Fruit fly (Drosophila melanogaster) whole organism, prepupa: Measurements from ENCODE around the gene CG31019.
A peak's percentile ranks its signal among the peaks of the same experiment; 100 is the strongest.

Experiments used
- Blimp-1 ChIP-seq: fragments of 200-800 bp; sonication (Bioruptor generic); optimal IDR thresholded peaks from 3 replicates; lab custom pipeline; 2017; ENCODE audit warnings: missing biosample characterization, missing genetic modification characterization, mild to moderate bottlenecking, moderate library complexity, missing genetic modification reagents
- CG10631 ChIP-seq: fragments of 200-800 bp; sonication (Bioruptor generic); optimal IDR thresholded peaks from 2 replicates; lab custom pipeline; 2016; ENCODE audit warnings: missing biosample characterization, missing genetic modification characterization
- CG10669 ChIP-seq: fragments of 200-800 bp; sonication (Bioruptor generic); optimal IDR thresholded peaks from 3 replicates; lab custom pipeline; 2018; ENCODE audit warnings: missing biosample characterization, mild to moderate bottlenecking, missing genetic modification characterization, moderate library complexity
- CG11294 ChIP-seq: fragments of 200-800 bp; sonication (Bioruptor generic); IDR thresholded peaks from 2 replicates; pipeline ENCODE4 v1.3.6; 2022; ENCODE audit warnings: missing biosample characterization, missing genetic modification characterization
- CG11902 ChIP-seq: fragments of 200-800 bp; sonication (Bioruptor generic); optimal IDR thresholded peaks from 3 replicates; lab custom pipeline; 2016; ENCODE audit warnings: missing biosample characterization, missing genetic modification characterization
- CG15336 ChIP-seq: fragments of 200-800 bp; sonication (Bioruptor generic); IDR thresholded peaks from 2 replicates; pipeline ENCODE4 v1.3.6; 2022; ENCODE audit warnings: missing biosample characterization, missing genetic modification characterization
- CG1621 ChIP-seq: fragments of 200-800 bp; sonication (Bioruptor generic); optimal IDR thresholded peaks from 3 replicates; lab custom pipeline; 2018; ENCODE audit warnings: missing biosample characterization, mild to moderate bottlenecking, missing genetic modification characterization
- CG16779 ChIP-seq: fragments of 200-800 bp; sonication (Bioruptor generic); optimal IDR thresholded peaks from 3 replicates; lab custom pipeline; 2017; ENCODE audit warnings: missing biosample characterization, mild to moderate bottlenecking, missing genetic modification characterization
- CG3032 ChIP-seq: fragments of 200-800 bp; optimal IDR thresholded peaks from 2 replicates; lab custom pipeline; 2019; ENCODE audit warnings: missing biosample characterization, mild to moderate bottlenecking, missing genetic modification characterization, moderate library complexity
- CG31627 ChIP-seq: fragments of 200-800 bp; sonication (Bioruptor generic); optimal IDR thresholded peaks from 3 replicates; lab custom pipeline; 2016; ENCODE audit warnings: missing biosample characterization, missing genetic modification characterization
- CG32006 ChIP-seq: fragments of 200-800 bp; sonication (Bioruptor generic); optimal IDR thresholded peaks from 3 replicates; lab custom pipeline; 2017; ENCODE audit warnings: missing biosample characterization, mild to moderate bottlenecking, missing genetic modification characterization
- CG6163 ChIP-seq: fragments of 200-800 bp; sonication (Bioruptor generic); IDR thresholded peaks from 3 replicates; pipeline ENCODE4 v1.3.6; 2022; ENCODE audit warnings: missing biosample characterization, missing genetic modification characterization
- CG6276 ChIP-seq: fragments of 200-800 bp; sonication (Bioruptor generic); optimal IDR thresholded peaks from 2 replicates; lab custom pipeline; 2017; ENCODE audit warnings: missing biosample characterization, mild to moderate bottlenecking, missing genetic modification characterization
- CG6792 ChIP-seq: fragments of 200-800 bp; sonication (Bioruptor generic); optimal IDR thresholded peaks from 3 replicates; lab custom pipeline; 2016; ENCODE audit warnings: missing biosample characterization, missing genetic modification characterization
- CG6808 ChIP-seq: fragments of 200-800 bp; sonication (Bioruptor generic); optimal IDR thresholded peaks from 3 replicates; lab custom pipeline; 2017; ENCODE audit warnings: missing biosample characterization, missing genetic modification characterization, mild to moderate bottlenecking, moderate library complexity, missing genetic modification reagents
- CG6854 ChIP-seq: fragments of 200-800 bp; sonication (Bioruptor generic); optimal IDR thresholded peaks from 2 replicates; lab custom pipeline; 2017; ENCODE audit warnings: missing biosample characterization, mild to moderate bottlenecking, missing genetic modification characterization
- CG7368 ChIP-seq: fragments of 200-800 bp; sonication (Bioruptor generic); optimal IDR thresholded peaks from 3 replicates; lab custom pipeline; 2016; ENCODE audit warnings: missing biosample characterization, missing genetic modification characterization
- CG8119 ChIP-seq: fragments of 200-800 bp; sonication (Bioruptor generic); IDR thresholded peaks from 3 replicates; pipeline ENCODE4 v1.3.6; 2022; ENCODE audit warnings: missing biosample characterization, missing genetic modification characterization
- CG8319 ChIP-seq: fragments of 200-800 bp; sonication (Bioruptor generic); optimal IDR thresholded peaks from 3 replicates; lab custom pipeline; 2016; ENCODE audit warnings: missing biosample characterization, missing genetic modification characterization
- CG9139 ChIP-seq: fragments of 200-800 bp; sonication (Bioruptor generic); optimal IDR thresholded peaks from 3 replicates; lab custom pipeline; 2017; ENCODE audit warnings: missing biosample characterization, mild to moderate bottlenecking, missing genetic modification characterization
- Eip75B ChIP-seq: fragments of 200-800 bp; sonication (Bioruptor generic); optimal IDR thresholded peaks from 3 replicates; lab custom pipeline; 2016; ENCODE audit warnings: missing biosample characterization, missing genetic modification characterization
- Eip78C ChIP-seq: fragments of 200-800 bp; sonication (Bioruptor generic); peaks from one replicate; lab custom pipeline; 2016; ENCODE audit warnings: missing biosample characterization, missing genetic modification characterization
- Eip93F ChIP-seq: fragments of 200-800 bp; sonication (Bioruptor generic); optimal IDR thresholded peaks from 2 replicates; lab custom pipeline; 2016; ENCODE audit warnings: missing biosample characterization, mild to moderate bottlenecking, missing genetic modification characterization
- Gug ChIP-seq: fragments of 200-800 bp; sonication (Bioruptor generic); IDR thresholded peaks from 2 replicates; pipeline ENCODE4 v1.3.6; 2022; ENCODE audit warnings: missing biosample characterization, missing genetic modification characterization
- Hr38 ChIP-seq: sonication (Bioruptor generic); optimal IDR thresholded peaks from 2 replicates; lab custom pipeline; 2016; ENCODE audit warnings: missing biosample characterization, missing genetic modification characterization
- Hr39 ChIP-seq: fragments of 200-800 bp; sonication (Bioruptor generic); optimal IDR thresholded peaks from 2 replicates; lab custom pipeline; 2016; ENCODE audit warnings: missing biosample characterization, missing genetic modification characterization
- Hr4 ChIP-seq: fragments of 200-800 bp; sonication (Bioruptor generic); optimal IDR thresholded peaks from 3 replicates; lab custom pipeline; 2016; ENCODE audit warnings: missing biosample characterization, missing genetic modification characterization
- Met ChIP-seq: fragments of 200-800 bp; sonication (Bioruptor generic); optimal IDR thresholded peaks from 3 replicates; lab custom pipeline; 2016; ENCODE audit warnings: missing biosample characterization, missing genetic modification characterization
- OdsH ChIP-seq: fragments of 200-800 bp; sonication (Bioruptor generic); optimal IDR thresholded peaks from 3 replicates; lab custom pipeline; 2016; ENCODE audit warnings: missing biosample characterization, missing genetic modification characterization
- Sox102F ChIP-seq: fragments of 200-800 bp; sonication (Bioruptor generic); optimal IDR thresholded peaks from 2 replicates; lab custom pipeline; 2016; ENCODE audit warnings: missing biosample characterization, mild to moderate bottlenecking, missing genetic modification characterization
- Sox15 ChIP-seq: fragments of 200-800 bp; sonication (Bioruptor generic); optimal IDR thresholded peaks from 3 replicates; lab custom pipeline; 2016; ENCODE audit warnings: missing biosample characterization, missing genetic modification characterization
- achi ChIP-seq: fragments of 200-800 bp; sonication (Bioruptor generic); optimal IDR thresholded peaks from 3 replicates; lab custom pipeline; 2016; ENCODE audit warnings: missing biosample characterization, missing genetic modification characterization
- acj6 ChIP-seq: fragments of 200-800 bp; sonication (Bioruptor generic); optimal IDR thresholded peaks from 3 replicates; lab custom pipeline; 2016; ENCODE audit warnings: missing biosample characterization, missing genetic modification characterization
- dac ChIP-seq: fragments of 200-800 bp; sonication (Bioruptor generic); optimal IDR thresholded peaks from 2 replicates; lab custom pipeline; 2017; ENCODE audit warnings: missing biosample characterization, mild to moderate bottlenecking, missing genetic modification characterization
- dsx ChIP-seq: fragments of 200-800 bp; optimal IDR thresholded peaks from 3 replicates; lab custom pipeline; 2019; ENCODE audit warnings: missing biosample characterization, mild to moderate bottlenecking, missing genetic modification characterization, moderate library complexity; ENCODE audit not compliant: poor library complexity, severe bottlenecking
- eg ChIP-seq: fragments of 200-800 bp; sonication (Bioruptor generic); IDR thresholded peaks from 3 replicates; pipeline ENCODE4 v1.3.6; 2022; ENCODE audit warnings: missing biosample characterization, missing genetic modification characterization
- fkh ChIP-seq: fragments of 200-800 bp; sonication (Bioruptor generic); optimal IDR thresholded peaks from 3 replicates; lab custom pipeline; 2017; ENCODE audit warnings: missing biosample characterization, mild to moderate bottlenecking, missing genetic modification characterization, moderate library complexity
- lz ChIP-seq: fragments of 200-800 bp; sonication (Bioruptor generic); optimal IDR thresholded peaks from 3 replicates; lab custom pipeline; 2016; ENCODE audit warnings: missing biosample characterization, missing genetic modification characterization
- pdm3 ChIP-seq: fragments of 200-800 bp; sonication (Bioruptor generic); optimal IDR thresholded peaks from 3 replicates; lab custom pipeline; 2016; ENCODE audit warnings: missing biosample characterization, missing genetic modification characterization
- salr ChIP-seq, 2 experiments: fragments of 200-800 bp; sonication (Bioruptor generic); optimal IDR thresholded peaks; 3 replicates each; lab custom pipeline; 2016 to 2018; ENCODE audit warnings: missing biosample characterization in 2 of 2, missing genetic modification characterization in 2 of 2, mild to moderate bottlenecking in 1 of 2
- spab ChIP-seq: fragments of 200-800 bp; sonication (Bioruptor generic); optimal IDR thresholded peaks from 2 replicates; lab custom pipeline; 2017; ENCODE audit warnings: missing biosample characterization, mild to moderate bottlenecking, missing genetic modification characterization, missing genetic modification reagents
- ss ChIP-seq, 2 experiments: fragments of 200-800 bp; sonication (Bioruptor generic); optimal IDR thresholded peaks; 2 replicates in 1 of 2; 3 replicates in 1 of 2; lab custom pipeline; 2017 to 2018; ENCODE audit warnings: mild to moderate bottlenecking in 2 of 2, missing biosample characterization in 2 of 2, missing genetic modification characterization in 2 of 2, moderate library complexity in 1 of 2
- svp ChIP-seq: fragments of 200-800 bp; sonication (Bioruptor generic); peaks from one replicate; lab custom pipeline; 2016; ENCODE audit warnings: missing biosample characterization, missing genetic modification characterization
- topi ChIP-seq: fragments of 200-800 bp; sonication (Bioruptor generic); optimal IDR thresholded peaks from 3 replicates; lab custom pipeline; 2016; ENCODE audit warnings: missing biosample characterization, missing genetic modification characterization
- vri ChIP-seq: fragments of 200-800 bp; sonication (Bioruptor generic); optimal IDR thresholded peaks from 3 replicates; lab custom pipeline; 2016; ENCODE audit warnings: missing biosample characterization, mild to moderate bottlenecking, missing genetic modification characterization

Gene CG31019

DNA sequence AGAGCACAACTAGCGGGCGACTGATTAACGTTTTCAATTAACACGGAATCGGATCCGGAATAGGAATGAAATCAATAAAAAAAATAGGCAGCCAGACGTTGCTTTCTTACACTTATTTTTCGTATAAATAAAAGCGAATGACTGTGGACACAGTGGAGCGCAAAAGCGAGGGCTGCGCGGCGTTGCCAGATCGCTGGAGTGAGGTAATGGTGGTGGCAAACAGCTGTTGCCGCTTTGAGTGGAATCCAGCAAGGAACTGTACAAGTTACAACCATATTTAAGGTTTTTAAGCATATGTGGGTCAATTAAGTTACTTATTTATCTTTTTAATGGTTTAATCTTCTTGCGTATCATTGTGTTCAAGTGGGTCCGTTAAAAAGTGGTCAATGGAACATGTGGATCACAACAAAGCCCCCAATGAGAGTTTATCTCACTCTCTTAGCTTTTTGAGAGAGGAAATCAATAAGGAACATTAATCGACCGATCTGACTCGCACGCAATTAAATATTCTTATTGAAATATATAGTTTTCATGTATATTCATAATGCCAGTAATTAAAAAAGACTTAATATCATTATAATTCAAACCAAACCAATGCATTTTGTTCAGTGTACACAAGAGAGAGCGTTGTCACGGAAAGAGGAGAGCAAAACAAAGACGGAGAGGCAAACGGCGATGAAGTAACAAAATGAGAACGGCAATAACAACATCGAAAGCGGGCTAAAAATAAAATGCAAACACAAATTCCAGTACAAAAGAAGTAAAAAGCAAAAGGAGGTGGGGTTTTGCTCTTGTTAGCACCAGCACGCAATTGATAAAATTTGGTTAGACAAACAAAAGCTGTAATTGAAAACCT, 3.6 kb downstream of the CG31019 start (continued):
- TF ChIP-seq Sox15 (peak; percentile 75), svp (peak; percentile 96), CG6163 (GFP tag; lab: Robert Waterston, UW) (peak; percentile 98), achi (peak; percentile 90), Blimp-1 (peak; percentile 64), CG16779 (tag; lab: Kevin White, UChicago) (peak; percentile 87), spab (peak; percentile 65), fkh (GFP tag; lab: Kevin White, UChicago) (peak; percentile 52), CG3032 (tag; lab: Kevin White, UChicago) (peak; percentile 81), Eip78C (peak; percentile 99), vri (peak; percentile 98), OdsH (peak; percentile 91), CG6276 (GFP tag; lab: Kevin White, UChicago) (peak; percentile 86), Sox102F (GFP tag; lab: Kevin White, UChicago) (peak; percentile 96), CG6854 (GFP tag; lab: Kevin White, UChicago) (peak; percentile 24), CG7368 (GFP tag; lab: Kevin White, UChicago) (peak; percentile 94), CG8119 (peak; percentile 95), lz (GFP tag; lab: Kevin White, UChicago) (peak; percentile 93), CG11902 (peak; percentile 83), Met (GFP tag; lab: Kevin White, UChicago) (peak; percentile 93), Hr4 (GFP tag; lab: Kevin White, UChicago) (peak; percentile 94), CG10631 (GFP tag; lab: Kevin White, UChicago) (peak; percentile 90), CG15336 (GFP tag; lab: Robert Waterston, UW) (peak; percentile 97), salr (GFP tag; optimal IDR thresholded peaks at IDR 0.05; lab: Kevin White, UChicago) (peak; percentile 74 to 89), CG6792 (GFP tag; lab: Kevin White, UChicago) (peak; percentile 94), Eip75B (GFP tag; lab: Kevin White, UChicago) (peak; percentile 95), acj6 (GFP tag; lab: Kevin White, UChicago) (peak; percentile 92), dac (GFP tag; lab: Kevin White, UChicago) (peak; percentile 66), Eip93F (GFP tag; lab: Kevin White, UChicago) (peak; percentile 90), pdm3 (GFP tag; lab: Kevin White, UChicago) (peak; percentile 93), CG8319 (GFP tag; lab: Kevin White, UChicago) (peak; percentile 76), CG6808 (GFP tag; lab: Kevin White, UChicago) (peak; percentile 63), CG9139 (GFP tag; lab: Kevin White, UChicago) (peak; percentile 80), dsx (GFP tag; lab: Kevin White, UChicago) (peak; percentile 87), Hr39 (GFP tag; lab: Kevin White, UChicago) (peak; percentile 86), CG10669 (GFP tag; lab: Kevin White, UChicago) (peak; percentile 84), CG11294 (peak; percentile 91), CG32006 (GFP tag; lab: Kevin White, UChicago) (peak; percentile 90)

DNA sequence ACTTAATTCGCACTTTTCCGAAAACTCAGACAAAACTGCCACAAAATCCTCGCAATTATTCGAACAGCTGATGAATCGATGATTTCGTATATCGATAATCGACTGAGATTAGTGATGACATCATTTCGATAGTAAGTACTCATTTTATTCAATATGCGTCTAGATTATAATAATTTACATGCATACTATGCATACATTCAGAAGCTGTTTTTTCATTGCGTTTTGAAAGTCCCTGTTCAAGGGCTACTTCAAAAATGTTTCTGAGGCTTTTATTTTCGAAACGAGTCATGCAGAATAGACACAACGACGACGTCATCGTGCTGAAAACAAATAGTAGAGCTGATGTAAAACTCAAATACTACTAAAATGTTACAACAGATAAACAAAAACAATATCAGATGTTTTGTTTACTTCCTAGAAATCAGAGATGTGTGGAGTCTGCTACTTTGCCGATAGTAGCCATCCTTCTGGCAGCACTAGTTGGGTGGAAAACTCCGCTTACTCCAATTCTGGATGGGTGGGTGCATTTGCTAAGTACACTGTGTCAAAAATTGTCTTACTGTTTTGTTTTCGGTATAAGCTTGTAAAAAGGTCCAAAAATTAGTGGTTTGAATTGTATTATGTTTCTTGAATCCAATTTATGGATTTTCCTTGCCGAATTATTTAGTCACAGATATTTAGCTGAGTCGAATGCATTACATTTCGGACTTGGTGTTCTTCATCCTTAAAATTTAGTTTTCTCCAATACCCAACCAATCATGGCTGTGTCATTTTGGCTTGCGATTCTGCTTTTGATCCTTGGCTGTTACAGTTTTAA, 4.8 kb downstream of the CG31019 start, which contains the start of the genes CG2246 and CG31021:
Gene CG2246 (minus strand): TSS at position 50 of the 817 bp plus-strand sequence.
Gene CG31021 (plus strand): TSS at position 767 of the 817 bp plus-strand sequence.
- TF ChIP-seq Sox102F (GFP tag; lab: Kevin White, UChicago) (peak; percentile 0), CG16779 (tag; lab: Kevin White, UChicago) (no peak), Hr38 (GFP tag; lab: Kevin White, UChicago) (no peak), CG7368 (GFP tag; lab: Kevin White, UChicago) (peak; percentile 2), vri (no peak), Hr39 (GFP tag; lab: Kevin White, UChicago) (peak; percentile 52), CG31627 (peak; percentile 51), Gug (GFP tag; lab: Robert Waterston, UW) (0 out of 2 replicates have a peak, but pooled peaks have one; percentile 16), Sox15 (no peak), lz (GFP tag; lab: Kevin White, UChicago) (peak; percentile 55), CG1621 (no peak), svp (peak; percentile 82), topi (GFP tag; lab: Kevin White, UChicago) (peak; percentile 21), CG9139 (GFP tag; lab: Kevin White, UChicago) (no peak), CG10669 (GFP tag; lab: Kevin White, UChicago) (peak; percentile 14), acj6 (GFP tag; lab: Kevin White, UChicago) (peak; percentile 30), ss (GFP tag; optimal IDR thresholded peaks at IDR 0.05; lab: Kevin White, UChicago) (no peak), CG3032 (tag; lab: Kevin White, UChicago) (no peak), spab (no peak), CG15336 (GFP tag; lab: Robert Waterston, UW) (peak; percentile 32; the same call in 1 of the 2 replicates), Hr4 (GFP tag; lab: Kevin White, UChicago) (peak; percentile 29), eg (peak; percentile 47)
